Fruit fly (Drosophila melanogaster) whole organism, embryonic: ENCODE data around the gene Pp1-13C.
A peak's percentile ranks its signal among the peaks of the same experiment; 100 is the strongest.

Experiments used
- Adf1 ChIP-seq: fragments of 200-800 bp; sonication (Bioruptor generic); IDR thresholded peaks from 2 replicates; pipeline ENCODE4 v1.3.6; 2022; ENCODE audit warnings: missing biosample characterization, missing genetic modification characterization
- CG11504 ChIP-seq: fragments of 200-800 bp; sonication (Bioruptor generic); optimal IDR thresholded peaks from 3 replicates; lab custom pipeline; 2019; ENCODE audit warnings: missing biosample characterization, mild to moderate bottlenecking, missing genetic modification characterization, moderate library complexity
- CG12219 ChIP-seq: fragments of 200-800 bp; sonication (Bioruptor generic); optimal IDR thresholded peaks from 3 replicates; lab custom pipeline; 2018; ENCODE audit warnings: missing biosample characterization, mild to moderate bottlenecking, missing genetic modification characterization
- CG12236 ChIP-seq: fragments of 200-800 bp; sonication (Bioruptor generic); optimal IDR thresholded peaks from 2 replicates; lab custom pipeline; 2016; ENCODE audit warnings: missing biosample characterization, missing genetic modification characterization
- CG15269 ChIP-seq: fragments of 200-800 bp; sonication (Bioruptor generic); optimal IDR thresholded peaks from 2 replicates; lab custom pipeline; 2018; ENCODE audit warnings: missing biosample characterization, mild to moderate bottlenecking, missing genetic modification characterization, moderate library complexity
- CG15696 ChIP-seq: fragments of 200-800 bp; sonication (Bioruptor generic); optimal IDR thresholded peaks from 2 replicates; lab custom pipeline; 2019; ENCODE audit warnings: missing biosample characterization, mild to moderate bottlenecking, missing genetic modification characterization, moderate library complexity
- CG17568 ChIP-seq: fragments of 200-800 bp; sonication (Bioruptor generic); optimal IDR thresholded peaks from 2 replicates; lab custom pipeline; 2018; ENCODE audit warnings: missing biosample characterization, mild to moderate bottlenecking, missing genetic modification characterization, moderate library complexity
- CG2199 ChIP-seq: fragments of 200-800 bp; sonication (Bioruptor generic); IDR thresholded peaks from 3 replicates; pipeline ENCODE4 v1.3.6; 2022; ENCODE audit warnings: missing biosample characterization, missing genetic modification characterization
- CG34224 ChIP-seq: fragments of 200-800 bp; sonication (Bioruptor generic); IDR thresholded peaks from 3 replicates; pipeline ENCODE4 v1.3.6; 2022; ENCODE audit warnings: missing biosample characterization, missing genetic modification characterization; ENCODE audit not compliant: partially characterized antibody
- CG34422 ChIP-seq: fragments of 200-800 bp; sonication (Bioruptor generic); IDR thresholded peaks from 3 replicates; pipeline ENCODE4 v1.3.6; 2022; ENCODE audit warnings: missing biosample characterization, missing genetic modification characterization
- CG43689 ChIP-seq: fragments of 200-800 bp; sonication (Bioruptor generic); IDR thresholded peaks from 2 replicates; pipeline ENCODE4 v1.3.6; 2022; ENCODE audit warnings: missing biosample characterization, missing genetic modification characterization
- CG7839 ChIP-seq: fragments of 200-800 bp; sonication (Bioruptor generic); optimal IDR thresholded peaks from 3 replicates; lab custom pipeline; 2018; ENCODE audit warnings: missing biosample characterization, mild to moderate bottlenecking, missing genetic modification characterization, moderate library complexity
- CG8944 ChIP-seq: fragments of 200-800 bp; sonication (Bioruptor generic); optimal IDR thresholded peaks from 3 replicates; lab custom pipeline; 2016; ENCODE audit warnings: missing biosample characterization, missing genetic modification characterization
- CG9876 ChIP-seq: fragments of 200-800 bp; sonication (Bioruptor generic); optimal IDR thresholded peaks from 2 replicates; lab custom pipeline; 2016; ENCODE audit warnings: missing biosample characterization, missing genetic modification characterization
- CTCF ChIP-seq: fragments of 200-800 bp; sonication (Bioruptor generic); optimal IDR thresholded peaks from 2 replicates; lab custom pipeline; 2017; ENCODE audit warnings: missing biosample characterization, mild to moderate bottlenecking, missing genetic modification characterization, moderate library complexity
- CoRest ChIP-seq: fragments of 200-800 bp; sonication (Bioruptor generic); optimal IDR thresholded peaks from 3 replicates; lab custom pipeline; 2018; ENCODE audit warnings: missing biosample characterization, mild to moderate bottlenecking, missing genetic modification characterization, moderate library complexity
- D19A ChIP-seq: fragments of 200-800 bp; optimal IDR thresholded peaks from 3 replicates; lab custom pipeline; 2019; ENCODE audit warnings: missing biosample characterization, mild to moderate bottlenecking, missing genetic modification characterization, moderate library complexity
- Deaf1 ChIP-seq: fragments of 200-800 bp; optimal IDR thresholded peaks from 3 replicates; lab custom pipeline; 2019; ENCODE audit warnings: missing biosample characterization, mild to moderate bottlenecking, missing genetic modification characterization, moderate library complexity
- Dip2 ChIP-seq: fragments of 200-800 bp; sonication (Bioruptor generic); IDR thresholded peaks from 2 replicates; pipeline ENCODE4 v1.3.6; 2022; ENCODE audit warnings: missing biosample characterization, missing genetic modification characterization
- Eip74EF ChIP-seq, 2 experiments: fragments of 200-800 bp in 1 of 2; fragments of >200 bp in 1 of 2; sonication (Bioruptor generic) in 1 of 2; optimal IDR thresholded peaks; 2 replicates each; lab custom pipeline; 2017 to 2019; ENCODE audit warnings: missing biosample characterization in 2 of 2, missing genetic modification characterization in 2 of 2, mild to moderate bottlenecking in 1 of 2, moderate library complexity in 1 of 2
- Ets65A ChIP-seq: fragments of 200-800 bp; sonication (Bioruptor generic); peaks from one replicate; lab custom pipeline; 2016; ENCODE audit warnings: missing biosample characterization, missing genetic modification characterization
- Ets97D ChIP-seq: fragments of 200-800 bp; sonication (Bioruptor generic); optimal IDR thresholded peaks from 3 replicates; lab custom pipeline; 2016; ENCODE audit warnings: missing biosample characterization, missing genetic modification characterization
- H15 ChIP-seq: fragments of 200-800 bp; sonication (Bioruptor generic); IDR thresholded peaks from 3 replicates; pipeline ENCODE4 v1.3.6; 2022; ENCODE audit warnings: missing biosample characterization, missing genetic modification characterization
- Hmr ChIP-seq: fragments of 200-800 bp; sonication (Bioruptor generic); optimal IDR thresholded peaks from 3 replicates; lab custom pipeline; 2017; ENCODE audit warnings: mild to moderate bottlenecking, missing biosample characterization, missing genetic modification reagents, missing genetic modification characterization
- Mes4 ChIP-seq: fragments of 200-800 bp; sonication (Bioruptor generic); optimal IDR thresholded peaks from 2 replicates; lab custom pipeline; 2016; ENCODE audit warnings: missing biosample characterization, missing genetic modification characterization
- Nf-YB ChIP-seq: fragments of 200-800 bp; sonication (Bioruptor generic); optimal IDR thresholded peaks from 3 replicates; lab custom pipeline; 2019; ENCODE audit warnings: missing biosample characterization, mild to moderate bottlenecking, missing genetic modification characterization, moderate library complexity
- Nf-YC ChIP-seq: fragments of 200-800 bp; optimal IDR thresholded peaks from 3 replicates; lab custom pipeline; 2019; ENCODE audit warnings: missing biosample characterization, mild to moderate bottlenecking, missing genetic modification characterization, moderate library complexity
- NfI ChIP-seq: fragments of 200-800 bp; sonication (Bioruptor generic); optimal IDR thresholded peaks from 3 replicates; lab custom pipeline; 2018; ENCODE audit warnings: missing biosample characterization, mild to moderate bottlenecking, missing genetic modification characterization, moderate library complexity
- Oaz ChIP-seq: fragments of 200-800 bp; sonication (Bioruptor generic); IDR thresholded peaks from 2 replicates; pipeline ENCODE4 v1.3.6; 2022; ENCODE audit warnings: missing biosample characterization, missing genetic modification characterization
- Sin3A ChIP-seq: fragments of >200 bp; optimal IDR thresholded peaks from 2 replicates; lab custom pipeline; 2018
- Sry-β ChIP-seq: fragments of 200-800 bp; sonication (Bioruptor generic); optimal IDR thresholded peaks from 2 replicates; lab custom pipeline; 2018; ENCODE audit warnings: missing biosample characterization, mild to moderate bottlenecking, missing genetic modification characterization, moderate library complexity
- Sry-δ ChIP-seq: fragments of 200-800 bp; sonication (Bioruptor generic); optimal IDR thresholded peaks from 2 replicates; lab custom pipeline; 2016; ENCODE audit warnings: missing biosample characterization, missing genetic modification characterization
- Trl ChIP-seq, 3 experiments: fragments of >200 bp in 2 of 3; fragments of 200-800 bp in 1 of 3; sonication (Bioruptor generic) in 1 of 3; optimal IDR thresholded peaks; 2 replicates in 1 of 3; 3 replicates in 2 of 3; lab custom pipeline; 2016 to 2017; ENCODE audit warnings: missing biosample characterization in 1 of 3, missing genetic modification characterization in 1 of 3
- bsh ChIP-seq, 2 experiments: fragments of 200-800 bp; sonication (Bioruptor generic); optimal IDR thresholded peaks; 2 replicates each; lab custom pipeline; 2017 to 2018; ENCODE audit warnings: mild to moderate bottlenecking in 2 of 2, missing biosample characterization in 2 of 2, missing genetic modification characterization in 2 of 2, moderate library complexity in 1 of 2
- chif ChIP-seq, 2 experiments: fragments of 200-800 bp; sonication (Bioruptor generic); optimal IDR thresholded peaks; 3 replicates each; lab custom pipeline; 2016; ENCODE audit warnings: missing biosample characterization in 2 of 2, missing genetic modification characterization in 2 of 2
- ewg ChIP-seq: fragments of 200-800 bp; sonication (Bioruptor generic); optimal IDR thresholded peaks from 3 replicates; lab custom pipeline; 2017; ENCODE audit warnings: mild to moderate bottlenecking, missing biosample characterization, missing genetic modification reagents, missing genetic modification characterization
- fd102C ChIP-seq: fragments of 200-800 bp; sonication (Bioruptor generic); optimal IDR thresholded peaks from 2 replicates; lab custom pipeline; 2018; ENCODE audit warnings: missing biosample characterization, mild to moderate bottlenecking, missing genetic modification characterization, moderate library complexity
- mam ChIP-seq: fragments of 200-800 bp; sonication (Bioruptor generic); optimal IDR thresholded peaks from 3 replicates; lab custom pipeline; 2016; ENCODE audit warnings: missing biosample characterization, missing genetic modification characterization
- nerfin-1 ChIP-seq: fragments of 200-800 bp; sonication (Bioruptor generic); optimal IDR thresholded peaks from 3 replicates; lab custom pipeline; 2019; ENCODE audit warnings: missing biosample characterization, mild to moderate bottlenecking, missing genetic modification characterization, moderate library complexity
- rib ChIP-seq: fragments of 200-800 bp; sonication (Bioruptor generic); IDR thresholded peaks from 2 replicates; pipeline ENCODE4 v1.3.6; 2022; ENCODE audit warnings: missing biosample characterization, missing genetic modification characterization
- tio ChIP-seq: fragments of 200-800 bp; sonication (Bioruptor generic); optimal IDR thresholded peaks from 2 replicates; lab custom pipeline; 2017; ENCODE audit warnings: missing biosample characterization, missing genetic modification characterization, inconsistent platforms
- tna ChIP-seq: fragments of 200-800 bp; sonication (Bioruptor generic); IDR thresholded peaks from 2 replicates; pipeline ENCODE4 v1.3.6; 2022; ENCODE audit warnings: missing biosample characterization, missing genetic modification characterization; ENCODE audit not compliant: partially characterized antibody
- vnd ChIP-seq: fragments of 200-800 bp; sonication (Bioruptor generic); IDR thresholded peaks from 3 replicates; pipeline ENCODE4 v1.3.6; 2022; ENCODE audit warnings: missing biosample characterization, missing genetic modification characterization; ENCODE audit not compliant: partially characterized antibody
- vvl ChIP-seq: fragments of 200-800 bp; sonication (Bioruptor generic); IDR thresholded peaks from 2 replicates; pipeline ENCODE4 v1.3.6; 2022; ENCODE audit warnings: missing biosample characterization, missing genetic modification characterization
- zen2 ChIP-seq: fragments of 200-800 bp; sonication (Bioruptor generic); IDR thresholded peaks from 3 replicates; pipeline ENCODE4 v1.3.6; 2022; ENCODE audit warnings: missing biosample characterization, missing genetic modification characterization; ENCODE audit not compliant: partially characterized antibody

The Pp1-13C gene

DNA sequence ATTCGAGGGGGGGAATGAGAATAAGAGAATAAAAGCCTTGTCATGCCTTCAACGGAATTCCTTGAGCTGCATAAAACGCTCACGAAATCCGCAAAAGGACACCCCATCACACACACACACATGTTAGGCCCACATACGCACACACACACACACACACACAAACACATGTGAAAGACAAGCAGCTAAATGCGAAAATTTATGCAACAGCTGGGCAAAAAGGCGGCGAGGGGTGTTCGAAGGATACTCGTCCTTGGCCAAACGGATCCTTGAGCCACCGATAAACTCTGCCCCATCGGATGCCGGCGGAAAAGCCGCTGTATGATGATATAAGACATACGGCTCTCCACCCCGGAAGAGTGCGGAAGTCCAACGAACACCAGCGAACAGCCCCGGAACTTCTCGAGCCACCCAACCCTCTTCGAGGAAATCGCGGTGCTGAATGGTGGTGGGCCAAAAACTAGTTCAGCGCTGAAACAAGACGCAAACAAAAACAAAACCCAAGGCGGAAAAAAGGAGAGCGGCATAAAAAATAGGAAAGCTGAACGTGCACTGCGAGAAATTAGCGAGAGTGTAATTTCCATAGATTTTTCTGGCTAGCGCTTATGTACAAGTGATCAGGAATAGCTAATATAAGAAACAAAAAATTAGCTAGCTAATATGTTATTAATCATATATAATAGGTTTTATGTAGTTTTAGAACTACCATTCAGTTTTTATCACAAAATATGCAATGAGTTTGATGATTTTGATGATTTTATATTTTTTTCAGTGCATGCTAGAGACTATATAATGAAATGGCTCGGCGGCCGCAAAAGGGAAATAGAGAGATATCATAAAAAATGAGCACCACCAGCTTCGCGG, 22.9 kb upstream of the Pp1-13C start (continued):
- TF ChIP-seq CG43689 (GFP tag; lab: Robert Waterston, UW) (no peak), Hmr (GFP tag; lab: Kevin White, UChicago) (peak; percentile 65)

DNA sequence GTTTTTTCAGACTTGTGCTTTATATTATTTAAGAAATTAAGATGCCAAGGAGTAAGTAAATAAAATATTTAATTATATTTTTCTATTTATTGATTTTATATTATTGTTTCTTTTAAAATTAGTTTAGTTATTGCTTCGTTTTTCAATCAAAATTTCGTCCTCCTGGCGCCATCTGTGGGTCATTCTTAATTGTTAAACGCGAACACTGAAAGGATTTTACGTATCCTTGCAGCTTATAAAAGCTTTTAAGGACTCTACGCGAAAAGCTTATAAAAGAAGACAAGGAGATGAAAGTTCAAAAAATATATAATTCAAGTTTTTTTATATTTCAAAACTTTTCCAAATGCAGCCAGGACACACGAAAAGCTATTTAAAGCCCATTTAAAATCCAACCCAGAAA, 19.3 kb upstream of the Pp1-13C start:
- TF ChIP-seq CTCF, result peak; percentile 90
- TF ChIP-seq CoRest (tag; lab: Kevin White, UChicago), result no peak
- no peak for TF ChIP-seq Sry-β
- peak; percentile 77 for TF ChIP-seq Dip2 (GFP tag; lab: Robert Waterston, UW)
- TF ChIP-seq Oaz (GFP tag; lab: Robert Waterston, UW), result no peak
- TF ChIP-seq, all 482 proteins: peak for 2

DNA sequence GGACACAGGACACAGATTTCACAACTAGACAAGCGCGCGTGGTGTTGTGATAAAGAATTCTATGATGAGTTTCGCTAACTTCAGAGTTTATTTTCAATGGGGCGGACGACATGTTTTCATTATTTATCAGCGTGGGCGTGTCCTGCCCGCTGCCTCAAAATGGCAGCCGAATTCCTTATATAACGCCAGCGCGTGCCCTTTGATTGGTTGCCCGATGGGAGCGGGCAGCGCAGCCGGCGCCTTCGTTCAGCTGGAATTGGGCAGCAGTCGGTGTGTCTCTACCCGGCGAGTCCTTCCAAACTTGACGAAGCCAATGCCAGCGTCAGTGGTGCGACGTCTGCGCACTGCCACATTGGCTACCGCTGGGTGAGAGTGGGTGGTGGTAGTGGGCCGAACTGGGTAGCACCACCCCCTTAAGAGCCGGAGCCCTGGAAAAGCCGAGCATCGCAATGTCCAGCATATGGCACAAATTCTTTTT, 18.2 kb upstream of the Pp1-13C start, which contains the start of gene acj6:
TSS of gene acj6 (minus strand) at position 51 of the 478 bp plus-strand sequence.
- peak; percentile 94 for TF ChIP-seq Nf-YB (GFP tag; lab: Kevin White, UChicago)
- no peak for TF ChIP-seq chif (GFP tag; optimal IDR thresholded peaks at IDR 0.05; lab: Kevin White, UChicago)
- TF ChIP-seq D19A (tag; lab: Kevin White, UChicago), result no peak
- no peak for TF ChIP-seq Sry-δ
- no peak for TF ChIP-seq fd102C (GFP tag; lab: Kevin White, UChicago)
- TF ChIP-seq Trl (optimal IDR thresholded peaks at IDR 0.05; lab: Kevin White, UChicago), result no peak
- TF ChIP-seq Trl (GFP tag; optimal IDR thresholded peaks at IDR 0.05; lab: Kevin White, UChicago), result no peak
- TF ChIP-seq CG12219 (GFP tag; lab: Kevin White, UChicago), result no peak
- no peak for TF ChIP-seq Ets97D
- TF ChIP-seq CG11504 (tag; lab: Kevin White, UChicago), result no peak
- no peak for TF ChIP-seq CG15269 (tag; lab: Kevin White, UChicago)
- TF ChIP-seq Sin3A (lab: Kevin White, UChicago), result no peak
- TF ChIP-seq ewg (GFP tag; lab: Kevin White, UChicago), result peak; percentile 72
- TF ChIP-seq bsh (GFP tag; optimal IDR thresholded peaks at IDR 0.05; lab: Kevin White, UChicago), result no peak
- TF ChIP-seq vnd, result no peak
- peak; percentile 32 for TF ChIP-seq Ets65A (GFP tag; lab: Kevin White, UChicago)
- TF ChIP-seq zen2 (GFP tag; lab: Robert Waterston, UW), result 0 out of 3 replicates have a peak, but pooled peaks have one; percentile 23
- no peak for TF ChIP-seq NfI (GFP tag; lab: Kevin White, UChicago)
- no peak for TF ChIP-seq Eip74EF (GFP tag; optimal IDR thresholded peaks at IDR 0.05; lab: Kevin White, UChicago)
- TF ChIP-seq CG34224 (GFP tag; lab: Robert Waterston, UW), result no peak
- no peak for TF ChIP-seq CG8944 (GFP tag; lab: Kevin White, UChicago)
- no peak for TF ChIP-seq tio (GFP tag; lab: Kevin White, UChicago)
- TF ChIP-seq CG9876 (GFP tag; lab: Kevin White, UChicago), result no peak
- no peak for TF ChIP-seq H15 (GFP tag; lab: Robert Waterston, UW)
- TF ChIP-seq CG12236, result no peak
- no peak for TF ChIP-seq CG15696 (tag; lab: Kevin White, UChicago)
- TF ChIP-seq CG17568, result no peak
- peak; percentile 63; the same call in 1 of the 2 replicates for TF ChIP-seq Adf1 (GFP tag; lab: Robert Waterston, UW)
- TF ChIP-seq CG34422 (GFP tag; lab: Robert Waterston, UW), result no peak
- no peak for TF ChIP-seq vvl (GFP tag; lab: Robert Waterston, UW)
- TF ChIP-seq mam (GFP tag; lab: Kevin White, UChicago), result no peak
- TF ChIP-seq Mes4 (GFP tag; lab: Kevin White, UChicago), result no peak
- TF ChIP-seq Nf-YC (tag; lab: Kevin White, UChicago), result peak; percentile 96
- peak; percentile 8 for TF ChIP-seq nerfin-1 (tag; lab: Kevin White, UChicago)
- no peak for TF ChIP-seq CG7839 (tag; lab: Kevin White, UChicago)
- TF ChIP-seq Deaf1 (tag; lab: Kevin White, UChicago), result peak; percentile 9
- TF ChIP-seq CG2199, result no peak
- no peak for TF ChIP-seq rib
- no peak for TF ChIP-seq tna (GFP tag; lab: Robert Waterston, UW)
